Fruit fly (Drosophila melanogaster): ENCODE measurements around the gene CG2931.

DNA sequence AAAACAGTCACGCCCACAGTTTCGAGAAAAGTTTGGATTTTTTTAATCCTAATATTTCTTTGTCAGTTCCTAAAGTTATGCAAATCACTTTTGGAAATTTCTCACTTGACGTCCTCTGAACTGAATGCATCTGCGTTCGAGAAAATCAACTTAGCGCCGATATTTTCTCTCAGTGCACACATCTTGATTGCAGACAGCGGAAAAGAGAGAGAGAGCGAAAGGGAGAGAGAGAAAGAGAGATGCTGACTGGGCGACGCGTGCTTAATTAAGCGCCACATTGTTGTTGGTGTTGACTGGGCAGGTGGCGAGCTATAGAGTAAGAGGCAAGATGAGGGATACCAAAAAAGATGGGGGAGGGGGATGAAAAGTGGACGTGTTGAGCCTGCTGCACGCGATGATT, 49.8 kb downstream of the CG2931 start:
- TF ChIP-seq h (optimal IDR thresholded peaks at IDR 0.05) (no peak), Myc (optimal IDR thresholded peaks at IDR 0.05) (no peak), ttk (optimal IDR thresholded peaks at IDR 0.05) (no peak), Sin3A (optimal IDR thresholded peaks at IDR 0.05) (no peak)

All from Kc167 (cell line).